Worm (Caenorhabditis elegans) whole organism, L4 larva: ENCODE data around the gene W04E12.2.

Source experiments
- aly-2 ChIP-seq: sonication (generic microtip); optimal IDR thresholded peaks from 2 replicates; lab custom pipeline; 2018; ENCODE audit warnings: missing biosample characterization, missing genetic modification characterization
- ama-1 ChIP-seq: fragments of 150-350 bp; optimal IDR thresholded peaks from 2 replicates; lab custom pipeline; 2014; ENCODE audit warnings: inconsistent platforms, mixed read lengths
- hlh-30 ChIP-seq: sonication (generic microtip); optimal IDR thresholded peaks from 2 replicates; lab custom pipeline; 2017; ENCODE audit warnings: antibody characterized with exemption, mild to moderate bottlenecking, missing genetic modification characterization, missing compliant biosample characterization; ENCODE audit not compliant: insufficient read depth
- lin-38 ChIP-seq: fragments of 200-800 bp; sonication (Bioruptor generic); IDR thresholded peaks from 2 replicates; pipeline ENCODE4 v1.3.6; 2022; ENCODE audit warnings: missing genetic modification reagents, missing genetic modification characterization, missing compliant biosample characterization
- nhr-102 ChIP-seq: sonication (generic microtip); optimal IDR thresholded peaks from 2 replicates; lab custom pipeline; 2016; ENCODE audit warnings: mild to moderate bottlenecking, missing genetic modification characterization, moderate library complexity, missing compliant biosample characterization
- snpc-1.2 ChIP-seq: fragments of 200-800 bp; sonication (Bioruptor generic); IDR thresholded peaks from 2 replicates; pipeline ENCODE4 v1.3.6; 2022; ENCODE audit warnings: missing genetic modification reagents, missing genetic modification characterization, missing compliant biosample characterization
- spr-3 ChIP-seq: fragments of 200-800 bp; sonication (Bioruptor generic); optimal IDR thresholded peaks from 2 replicates; lab custom pipeline; 2018; ENCODE audit warnings: mild to moderate bottlenecking, missing genetic modification characterization, missing compliant biosample characterization

ce11 chrV:19751124-19751523 lies 10.2 kb upstream of the W04E12.2 start, which contains the start of gene clec-49:
- TF ChIP-seq hlh-30 (tag; lab: Kevin White, UChicago) (no peak), ama-1 (lab: Kevin White, UChicago) (no peak), spr-3 (GFP tag; lab: Kevin White, UChicago) (no peak), aly-2 (tag; lab: Kevin White, UChicago) (no peak), lin-38 (GFP tag; lab: Robert Waterston, UW) (no peak), snpc-1.2 (GFP tag; lab: Robert Waterston, UW) (no peak), nhr-102 (tag; lab: Kevin White, UChicago) (no peak)
